Fruit fly (Drosophila melanogaster) whole organism, embryonic: ENCODE data around the gene CG10725.

ENCODE experiments used
- Atf-2 ChIP-seq: fragments of 200-800 bp; sonication (Bioruptor generic); optimal IDR thresholded peaks from 2 replicates; lab custom pipeline; 2016; ENCODE audit warnings: missing biosample characterization, missing genetic modification characterization
- CG10147 ChIP-seq: fragments of 200-800 bp; sonication (Bioruptor generic); optimal IDR thresholded peaks from 2 replicates; lab custom pipeline; 2019; ENCODE audit warnings: missing biosample characterization, mild to moderate bottlenecking, missing genetic modification characterization, moderate library complexity
- CG15601 ChIP-seq: fragments of 200-800 bp; sonication (Bioruptor generic); optimal IDR thresholded peaks from 3 replicates; lab custom pipeline; 2019; ENCODE audit warnings: missing biosample characterization, mild to moderate bottlenecking, missing genetic modification characterization, moderate library complexity
- CG17361 ChIP-seq: fragments of 200-800 bp; sonication (Bioruptor generic); IDR thresholded peaks from 3 replicates; pipeline ENCODE4 v1.3.6; 2022; ENCODE audit warnings: missing biosample characterization, missing genetic modification characterization
- CG17802 ChIP-seq: fragments of 200-800 bp; sonication (Bioruptor generic); optimal IDR thresholded peaks from 2 replicates; lab custom pipeline; 2018; ENCODE audit warnings: missing biosample characterization, mild to moderate bottlenecking, missing genetic modification characterization, moderate library complexity
- CG1792 ChIP-seq: fragments of 200-800 bp; sonication (Bioruptor generic); optimal IDR thresholded peaks from 2 replicates; lab custom pipeline; 2016; ENCODE audit warnings: missing biosample characterization, missing genetic modification characterization
- CG18262 ChIP-seq: fragments of 200-800 bp; optimal IDR thresholded peaks from 3 replicates; lab custom pipeline; 2019; ENCODE audit warnings: missing biosample characterization, mild to moderate bottlenecking, missing genetic modification characterization, moderate library complexity
- CG2712 ChIP-seq: fragments of 200-800 bp; optimal IDR thresholded peaks from 3 replicates; lab custom pipeline; 2019; ENCODE audit warnings: missing biosample characterization, mild to moderate bottlenecking, missing genetic modification characterization, moderate library complexity
- CG30020 ChIP-seq: fragments of 200-800 bp; optimal IDR thresholded peaks from 2 replicates; lab custom pipeline; 2019; ENCODE audit warnings: missing biosample characterization, mild to moderate bottlenecking, missing genetic modification characterization, moderate library complexity
- CG34224 ChIP-seq: fragments of 200-800 bp; sonication (Bioruptor generic); IDR thresholded peaks from 3 replicates; pipeline ENCODE4 v1.3.6; 2022; ENCODE audit warnings: missing biosample characterization, missing genetic modification characterization; ENCODE audit not compliant: partially characterized antibody
- CG5180 ChIP-seq: fragments of 200-800 bp; sonication (Bioruptor generic); optimal IDR thresholded peaks from 3 replicates; lab custom pipeline; 2017; ENCODE audit warnings: missing biosample characterization, missing genetic modification characterization, mild to moderate bottlenecking, moderate library complexity, missing genetic modification reagents
- CG6254 ChIP-seq: fragments of 200-800 bp; sonication (Bioruptor generic); optimal IDR thresholded peaks from 3 replicates; lab custom pipeline; 2017; ENCODE audit warnings: mild to moderate bottlenecking, missing biosample characterization, missing genetic modification reagents, missing genetic modification characterization
- CG7745 ChIP-seq: fragments of 200-800 bp; sonication (Bioruptor generic); optimal IDR thresholded peaks from 2 replicates; lab custom pipeline; 2018; ENCODE audit warnings: missing biosample characterization, mild to moderate bottlenecking, missing genetic modification characterization, moderate library complexity
- CG9215 ChIP-seq: fragments of 200-800 bp; sonication (Bioruptor generic); IDR thresholded peaks from 2 replicates; pipeline ENCODE4 v1.3.6; 2022; ENCODE audit warnings: missing biosample characterization, missing genetic modification characterization
- CTCF ChIP-seq: fragments of 200-800 bp; sonication (Bioruptor generic); optimal IDR thresholded peaks from 2 replicates; lab custom pipeline; 2017; ENCODE audit warnings: missing biosample characterization, mild to moderate bottlenecking, missing genetic modification characterization, moderate library complexity
- Dll ChIP-seq: fragments of 200-800 bp; sonication (Bioruptor generic); IDR thresholded peaks from 4 replicates; pipeline ENCODE4 v1.3.6; 2022; ENCODE audit warnings: missing biosample characterization, missing genetic modification characterization; ENCODE audit not compliant: partially characterized antibody
- Doc2 ChIP-seq: fragments of 200-800 bp; sonication (Bioruptor generic); IDR thresholded peaks from 2 replicates; pipeline ENCODE4 v1.3.6; 2022; ENCODE audit warnings: missing biosample characterization, missing genetic modification characterization
- Dp ChIP-seq: fragments of 200-800 bp; sonication (Bioruptor generic); optimal IDR thresholded peaks from 2 replicates; lab custom pipeline; 2018; ENCODE audit warnings: missing biosample characterization, mild to moderate bottlenecking, missing genetic modification characterization, moderate library complexity
- H2.0 ChIP-seq: fragments of 200-800 bp; sonication (Bioruptor generic); IDR thresholded peaks from 2 replicates; pipeline ENCODE4 v1.3.6; 2022; ENCODE audit warnings: missing biosample characterization, missing genetic modification characterization
- HHEX ChIP-seq: fragments of 200-800 bp; sonication (Bioruptor generic); optimal IDR thresholded peaks from 3 replicates; lab custom pipeline; 2017; ENCODE audit warnings: missing biosample characterization, mild to moderate bottlenecking, missing genetic modification characterization, missing genetic modification reagents
- Hand ChIP-seq: fragments of 200-800 bp; sonication (Bioruptor generic); optimal IDR thresholded peaks from 2 replicates; lab custom pipeline; 2017; ENCODE audit warnings: mild to moderate bottlenecking, missing biosample characterization, missing genetic modification reagents, missing genetic modification characterization
- Hey ChIP-seq: fragments of 200-800 bp; sonication (Bioruptor generic); optimal IDR thresholded peaks from 3 replicates; lab custom pipeline; 2018; ENCODE audit warnings: missing biosample characterization, mild to moderate bottlenecking, missing genetic modification characterization
- Hr39 ChIP-seq: fragments of >200 bp; optimal IDR thresholded peaks from 2 replicates; lab custom pipeline; 2017
- Kr ChIP-seq: fragments of 200-800 bp; sonication (Bioruptor generic); optimal IDR thresholded peaks from 2 replicates; lab custom pipeline; 2017; ENCODE audit warnings: missing biosample characterization, mild to moderate bottlenecking, missing genetic modification characterization
- Lhr ChIP-seq: fragments of 200-800 bp; sonication (Bioruptor generic); optimal IDR thresholded peaks from 3 replicates; lab custom pipeline; 2017; ENCODE audit warnings: mild to moderate bottlenecking, missing biosample characterization, missing genetic modification reagents, missing genetic modification characterization
- Lpt ChIP-seq: fragments of >200 bp; optimal IDR thresholded peaks from 2 replicates; lab custom pipeline; 2018; ENCODE audit warnings: missing biosample characterization, missing genetic modification characterization
- MBD-R2 ChIP-seq: fragments of 200-800 bp; sonication (Bioruptor generic); IDR thresholded peaks from 2 replicates; pipeline ENCODE4 v1.3.6; 2022; ENCODE audit warnings: missing biosample characterization, missing genetic modification characterization
- Myb ChIP-seq: fragments of 200-800 bp; sonication (Bioruptor generic); optimal IDR thresholded peaks from 2 replicates; lab custom pipeline; 2016; ENCODE audit warnings: missing biosample characterization, missing genetic modification characterization
- NfI ChIP-seq: fragments of 200-800 bp; sonication (Bioruptor generic); optimal IDR thresholded peaks from 3 replicates; lab custom pipeline; 2018; ENCODE audit warnings: missing biosample characterization, mild to moderate bottlenecking, missing genetic modification characterization, moderate library complexity
- Rx ChIP-seq: fragments of 200-800 bp; sonication (Bioruptor generic); IDR thresholded peaks from 2 replicates; pipeline ENCODE4 v1.3.6; 2022; ENCODE audit warnings: missing biosample characterization, missing genetic modification characterization
- Six4 ChIP-seq: fragments of 200-800 bp; sonication (Bioruptor generic); optimal IDR thresholded peaks from 2 replicates; lab custom pipeline; 2016; ENCODE audit warnings: missing biosample characterization, missing genetic modification characterization
- Spps ChIP-seq: fragments of 200-800 bp; sonication (Bioruptor generic); optimal IDR thresholded peaks from 2 replicates; lab custom pipeline; 2018; ENCODE audit warnings: missing biosample characterization, mild to moderate bottlenecking, missing genetic modification characterization
- TFAM ChIP-seq: fragments of 200-800 bp; sonication (Bioruptor generic); optimal IDR thresholded peaks from 2 replicates; lab custom pipeline; 2017; ENCODE audit warnings: missing biosample characterization, missing genetic modification characterization, inconsistent platforms
- al ChIP-seq: fragments of 200-800 bp; sonication (Bioruptor generic); IDR thresholded peaks from 2 replicates; pipeline ENCODE4 v1.3.6; 2022; ENCODE audit warnings: missing biosample characterization, missing genetic modification characterization
- ara ChIP-seq: fragments of 200-800 bp; sonication (Bioruptor generic); IDR thresholded peaks from 2 replicates; pipeline ENCODE4 v1.3.6; 2022; ENCODE audit warnings: missing biosample characterization, missing genetic modification characterization
- ash1 ChIP-seq: fragments of 200-800 bp; sonication (Bioruptor generic); optimal IDR thresholded peaks from 2 replicates; lab custom pipeline; 2018; ENCODE audit warnings: missing biosample characterization, mild to moderate bottlenecking, missing genetic modification characterization
- bowl ChIP-seq: fragments of 200-800 bp; sonication (Bioruptor generic); IDR thresholded peaks from 2 replicates; pipeline ENCODE4 v1.3.6; 2022; ENCODE audit warnings: missing biosample characterization, missing genetic modification characterization
- croc ChIP-seq: fragments of 200-800 bp; sonication (Bioruptor generic); conservative IDR thresholded peaks from 3 replicates; pipeline ENCODE4 v1.3.6; 2022; ENCODE audit warnings: missing biosample characterization, missing genetic modification characterization
- ems ChIP-seq: fragments of 200-800 bp; sonication (Bioruptor generic); optimal IDR thresholded peaks from 3 replicates; lab custom pipeline; 2016; ENCODE audit warnings: missing biosample characterization, missing genetic modification characterization
- fd102C ChIP-seq: fragments of 200-800 bp; sonication (Bioruptor generic); optimal IDR thresholded peaks from 2 replicates; lab custom pipeline; 2018; ENCODE audit warnings: missing biosample characterization, mild to moderate bottlenecking, missing genetic modification characterization, moderate library complexity
- gce ChIP-seq: fragments of 200-800 bp; sonication (Bioruptor generic); IDR thresholded peaks from 3 replicates; pipeline ENCODE4 v1.3.6; 2022; ENCODE audit warnings: missing biosample characterization, missing genetic modification characterization
- inv ChIP-seq: fragments of 200-800 bp; sonication (Bioruptor generic); IDR thresholded peaks from 2 replicates; pipeline ENCODE4 v1.3.6; 2022; ENCODE audit warnings: missing biosample characterization, missing genetic modification characterization; ENCODE audit not compliant: partially characterized antibody
- knrl ChIP-seq: fragments of 200-800 bp; sonication (Bioruptor generic); IDR thresholded peaks from 3 replicates; pipeline ENCODE4 v1.3.6; 2022; ENCODE audit warnings: missing biosample characterization, missing genetic modification characterization; ENCODE audit not compliant: partially characterized antibody
- mld ChIP-seq: fragments of 200-800 bp; sonication (Bioruptor generic); IDR thresholded peaks from 3 replicates; pipeline ENCODE4 v1.3.6; 2022; ENCODE audit warnings: missing biosample characterization, missing genetic modification characterization; ENCODE audit not compliant: partially characterized antibody
- pfk ChIP-seq: fragments of 200-800 bp; sonication (Bioruptor generic); optimal IDR thresholded peaks from 2 replicates; lab custom pipeline; 2018; ENCODE audit warnings: missing biosample characterization, mild to moderate bottlenecking, missing genetic modification characterization, moderate library complexity
- phol ChIP-seq: fragments of 200-800 bp; sonication (Bioruptor generic); optimal IDR thresholded peaks from 3 replicates; lab custom pipeline; 2018; ENCODE audit warnings: missing biosample characterization, mild to moderate bottlenecking, missing genetic modification characterization, moderate library complexity
- run ChIP-seq: fragments of 200-800 bp; sonication (Bioruptor generic); optimal IDR thresholded peaks from 3 replicates; lab custom pipeline; 2018; ENCODE audit warnings: missing biosample characterization, mild to moderate bottlenecking, missing genetic modification characterization
- seq ChIP-seq: fragments of 200-800 bp; sonication (Bioruptor generic); IDR thresholded peaks from 2 replicates; pipeline ENCODE4 v1.3.6; 2022; ENCODE audit warnings: missing biosample characterization, missing genetic modification characterization
- sob ChIP-seq: fragments of 200-800 bp; sonication (Bioruptor generic); IDR thresholded peaks from 2 replicates; pipeline ENCODE4 v1.3.6; 2022; ENCODE audit warnings: missing biosample characterization, missing genetic modification characterization
- stwl ChIP-seq: fragments of 200-800 bp; sonication (Bioruptor generic); optimal IDR thresholded peaks from 3 replicates; lab custom pipeline; 2018; ENCODE audit warnings: missing biosample characterization, mild to moderate bottlenecking, missing genetic modification characterization, moderate library complexity
- tll ChIP-seq, 2 experiments: fragments of 200-800 bp in 1 of 2; fragments of >200 bp in 1 of 2; sonication (Bioruptor generic) in 1 of 2; optimal IDR thresholded peaks; 2 replicates each; lab custom pipeline; 2017 to 2019; ENCODE audit warnings: missing biosample characterization in 2 of 2, missing genetic modification characterization in 2 of 2, mild to moderate bottlenecking in 1 of 2, moderate library complexity in 1 of 2
- trem ChIP-seq: fragments of 200-800 bp; optimal IDR thresholded peaks from 3 replicates; lab custom pipeline; 2019; ENCODE audit warnings: missing biosample characterization, mild to moderate bottlenecking, missing genetic modification characterization, moderate library complexity

Gene CG10725

dm6 chr3L:13437654-13438053, at the start of gene CG10725:
Gene CG10725, plus strand, starts transcription at chr3L:13437954.
- TF ChIP-seq croc (no peak), run (tag; lab: Kevin White, UChicago) (no peak), Rx (no peak), ems (GFP tag; lab: Kevin White, UChicago) (no peak), CG18262 (tag; lab: Kevin White, UChicago) (no peak), phol (tag; lab: Kevin White, UChicago) (no peak), CG5180 (no peak), knrl (no peak), Lpt (GFP tag; lab: Kevin White, UChicago) (no peak), pfk (GFP tag; lab: Kevin White, UChicago) (no peak), fd102C (GFP tag; lab: Kevin White, UChicago) (no peak), sob (GFP tag; lab: Robert Waterston, UW) (no peak), Hey (tag; lab: Kevin White, UChicago) (no peak), Myb (GFP tag; lab: Kevin White, UChicago) (no peak), CG9215 (GFP tag; lab: Robert Waterston, UW) (no peak), tll (GFP tag; optimal IDR thresholded peaks at IDR 0.05; lab: Kevin White, UChicago) (no peak), CG34224 (no peak)

- no peak for TF ChIP-seq CG7745 (tag; lab: Kevin White, UChicago)
- TF ChIP-seq NfI (GFP tag; lab: Kevin White, UChicago) = no peak
- TF ChIP-seq Six4 = no peak
- TF ChIP-seq seq = no peak
- no peak for TF ChIP-seq CG1792
- TF ChIP-seq Atf-2 (GFP tag; lab: Kevin White, UChicago) = no peak
- no peak for TF ChIP-seq Hand
- no peak for TF ChIP-seq Spps
- TF ChIP-seq mld (GFP tag; lab: Robert Waterston, UW) = no peak; the same call in 2 of the 3 replicates
- TF ChIP-seq CG2712 = peak; percentile 41
- no peak for TF ChIP-seq TFAM
- TF ChIP-seq CG15601 (tag; lab: Kevin White, UChicago) = peak; percentile 21
- TF ChIP-seq bowl (GFP tag; lab: Robert Waterston, UW) = no peak
- TF ChIP-seq HHEX (GFP tag; lab: Kevin White, UChicago) = no peak
- peak; percentile 59 for TF ChIP-seq trem
- no peak for TF ChIP-seq CG6254 (GFP tag; lab: Kevin White, UChicago)
- TF ChIP-seq al = no peak
- no peak for TF ChIP-seq CG30020 (tag; lab: Kevin White, UChicago)
- peak; percentile 47; the same call in 2 of the 4 replicates for TF ChIP-seq Dll (GFP tag; lab: Robert Waterston, UW)
- no peak for TF ChIP-seq CG17361 (GFP tag; lab: Robert Waterston, UW)
- TF ChIP-seq Hr39 (lab: Kevin White, UChicago) = no peak
- no peak for TF ChIP-seq CG17802
- TF ChIP-seq Kr (GFP tag; lab: Kevin White, UChicago) = no peak
- no peak for TF ChIP-seq H2.0 (GFP tag; lab: Robert Waterston, UW)
- no peak for TF ChIP-seq Doc2 (GFP tag; lab: Robert Waterston, UW)
- no peak for TF ChIP-seq gce
- TF ChIP-seq ash1 (GFP tag; lab: Kevin White, UChicago) = no peak
- peak; percentile 85 for TF ChIP-seq stwl (tag; lab: Kevin White, UChicago)
- peak; percentile 79 for TF ChIP-seq Lhr (GFP tag; lab: Kevin White, UChicago)
- TF ChIP-seq inv (GFP tag; lab: Robert Waterston, UW) = 0 out of 2 replicates have a peak, but pooled peaks have one; percentile 3
- no peak for TF ChIP-seq ara
- no peak for TF ChIP-seq CG10147 (GFP tag; lab: Kevin White, UChicago)
- TF ChIP-seq Dp = peak; percentile 96
- TF ChIP-seq MBD-R2 (GFP tag; lab: Robert Waterston, UW) = peak; percentile 22; the same call in 1 of the 2 replicates
- peak; percentile 98 for TF ChIP-seq CTCF (GFP tag; lab: Kevin White, UChicago)
Observed at dm6 chr3L:13389834-13390233, 47.9 kb upstream of the CG10725 start, which contains the start of gene Poc1. Gene Poc1, minus strand, starts transcription at chr3L:13390006.
